Worm (Caenorhabditis elegans) whole organism, mixed stage, embryonic: ENCODE data around the gene aakb-2.

Experiments used
- M03D4.4 ChIP-seq: sonication (generic microtip); optimal IDR thresholded peaks from 2 replicates; lab custom pipeline; 2017; ENCODE audit warnings: mild to moderate bottlenecking, missing genetic modification characterization, missing compliant biosample characterization
- bed-3 ChIP-seq: fragments of 200-800 bp; sonication (Bioruptor generic); optimal IDR thresholded peaks from 3 replicates; lab custom pipeline; 2018; ENCODE audit warnings: mild to moderate bottlenecking, missing genetic modification characterization, moderate library complexity, missing compliant biosample characterization
- blmp-1 ChIP-seq: fragments of 150-350 bp; optimal IDR thresholded peaks from 2 replicates; lab custom pipeline; 2014; ENCODE audit warnings: missing biosample characterization, missing genetic modification characterization
- ceh-43 ChIP-seq: fragments of 200-800 bp; sonication (Bioruptor generic); optimal IDR thresholded peaks from 2 replicates; lab custom pipeline; 2018; ENCODE audit warnings: mild to moderate bottlenecking, missing genetic modification characterization, moderate library complexity, missing compliant biosample characterization
- ceh-83 ChIP-seq: fragments of 200-800 bp; sonication (Bioruptor generic); optimal IDR thresholded peaks from 2 replicates; lab custom pipeline; 2018; ENCODE audit warnings: mild to moderate bottlenecking, missing genetic modification characterization, missing compliant biosample characterization
- ces-1 ChIP-seq: fragments of 150-350 bp; optimal IDR thresholded peaks from 2 replicates; lab custom pipeline; 2014; ENCODE audit warnings: missing biosample characterization, missing genetic modification reagents, missing genetic modification characterization
- cnd-1 ChIP-seq: fragments of 200-800 bp; sonication (Bioruptor generic); optimal IDR thresholded peaks from 2 replicates; lab custom pipeline; 2018; ENCODE audit warnings: mild to moderate bottlenecking, missing genetic modification characterization, missing compliant biosample characterization
- drap-1 ChIP-seq: fragments of 200-800 bp; sonication (Bioruptor generic); optimal IDR thresholded peaks from 3 replicates; lab custom pipeline; 2018; ENCODE audit warnings: mild to moderate bottlenecking, missing genetic modification characterization, missing compliant biosample characterization
- elt-3 ChIP-seq: fragments of 150-350 bp; optimal IDR thresholded peaks from 2 replicates; lab custom pipeline; 2014; ENCODE audit warnings: missing biosample characterization, missing genetic modification characterization
- hlh-1 ChIP-seq: fragments of 150-350 bp; optimal IDR thresholded peaks from 2 replicates; lab custom pipeline; 2014; ENCODE audit warnings: missing biosample characterization, missing genetic modification reagents, missing genetic modification characterization
- lsy-2 ChIP-seq: fragments of 150-350 bp; optimal IDR thresholded peaks from 2 replicates; lab custom pipeline; 2014; ENCODE audit warnings: missing biosample characterization, missing genetic modification characterization
- mab-5 ChIP-seq: fragments of 150-350 bp; optimal IDR thresholded peaks from 2 replicates; lab custom pipeline; 2014; ENCODE audit warnings: missing biosample characterization, missing genetic modification characterization
- mls-2 ChIP-seq: sonication (generic microtip); optimal IDR thresholded peaks from 2 replicates; lab custom pipeline; 2016; ENCODE audit warnings: mild to moderate bottlenecking, missing genetic modification characterization, moderate library complexity, missing compliant biosample characterization
- nhr-28 ChIP-seq: fragments of 150-350 bp; optimal IDR thresholded peaks from 2 replicates; lab custom pipeline; 2014; ENCODE audit warnings: missing biosample characterization, missing genetic modification characterization
- nhr-76 ChIP-seq: sonication (generic microtip); optimal IDR thresholded peaks from 2 replicates; lab custom pipeline; 2017; ENCODE audit warnings: missing biosample characterization, missing genetic modification characterization
- sem-2 ChIP-seq: fragments of 200-800 bp; sonication (Bioruptor generic); optimal IDR thresholded peaks from 2 replicates; lab custom pipeline; 2018; ENCODE audit warnings: mild to moderate bottlenecking, missing genetic modification characterization, missing compliant biosample characterization
- snpc-4 ChIP-seq: fragments of 150-350 bp; optimal IDR thresholded peaks from 2 replicates; lab custom pipeline; 2014; ENCODE audit warnings: missing biosample characterization, missing genetic modification characterization
- sptf-1 ChIP-seq: sonication (generic microtip); optimal IDR thresholded peaks from 2 replicates; lab custom pipeline; 2017; ENCODE audit warnings: mild to moderate bottlenecking, missing genetic modification characterization, moderate library complexity, missing compliant biosample characterization
- unc-120 ChIP-seq: sonication (generic microtip); optimal IDR thresholded peaks from 2 replicates; lab custom pipeline; 2017; ENCODE audit warnings: missing genetic modification characterization, missing compliant biosample characterization; ENCODE audit not compliant: poor library complexity, severe bottlenecking
- zip-8 ChIP-seq: fragments of 150-350 bp; optimal IDR thresholded peaks from 2 replicates; lab custom pipeline; 2014; ENCODE audit warnings: missing biosample characterization, missing genetic modification characterization
- ztf-11 ChIP-seq: fragments of 150-350 bp; optimal IDR thresholded peaks from 2 replicates; lab custom pipeline; 2014; ENCODE audit warnings: missing biosample characterization, missing genetic modification characterization

aakb-2 gene

DNA sequence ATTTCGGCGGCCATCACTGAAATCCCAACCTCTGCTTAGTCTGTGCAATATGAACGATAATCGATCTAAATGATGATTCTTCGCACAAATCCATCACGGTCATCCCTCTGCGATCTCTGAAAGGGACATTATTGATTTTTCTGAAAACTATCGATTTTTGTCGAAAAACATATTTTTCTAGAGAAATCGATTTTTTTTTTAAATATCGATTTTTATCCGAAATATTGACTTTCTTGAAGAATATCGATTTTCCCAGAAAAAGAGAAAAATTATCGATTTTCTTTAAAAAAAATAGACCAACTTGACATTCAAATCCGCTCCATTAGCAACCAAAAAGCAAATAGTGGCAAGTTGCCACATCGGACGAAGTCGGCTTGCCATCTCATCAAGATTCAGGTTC is 50.4 kb downstream of the aakb-2 start:
- TF ChIP-seq nhr-28 (tag; lab: Kevin White, UChicago) (no peak), ces-1 (no peak), sem-2 (GFP tag; lab: Kevin White, UChicago) (no peak), mab-5 (tag; lab: Kevin White, UChicago) (no peak), cnd-1 (tag; lab: Kevin White, UChicago) (no peak), zip-8 (tag; lab: Kevin White, UChicago) (no peak), nhr-76 (tag; lab: Kevin White, UChicago) (no peak), ceh-43 (GFP tag; lab: Kevin White, UChicago) (no peak)

DNA sequence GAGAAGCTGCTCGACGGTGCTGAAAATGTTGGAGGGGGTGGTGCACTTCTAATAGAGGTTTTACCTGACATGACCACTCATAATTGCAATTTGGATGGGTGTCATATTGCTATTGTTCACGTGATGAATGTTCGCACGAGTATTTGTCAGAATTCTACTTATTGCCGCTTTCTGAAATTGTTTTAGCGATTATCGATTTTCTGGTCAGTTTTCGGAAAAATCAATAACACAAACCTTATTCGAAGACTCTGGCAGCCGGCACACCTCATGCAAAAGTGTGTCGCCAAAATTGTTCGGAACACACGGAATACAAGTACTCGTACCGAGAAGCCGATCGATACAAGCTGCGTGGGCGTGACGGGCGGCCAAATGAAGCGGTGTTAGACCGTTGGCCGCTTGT is 51.4 kb downstream of the aakb-2 start:
- no peak for TF ChIP-seq unc-120 (tag; lab: Kevin White, UChicago)
- TF ChIP-seq lsy-2 (tag; lab: Kevin White, UChicago), result no peak
- no peak for TF ChIP-seq blmp-1 (tag; lab: Kevin White, UChicago)
- no peak for TF ChIP-seq ces-1
- no peak for TF ChIP-seq bed-3 (GFP tag; lab: Kevin White, UChicago)
- no peak for TF ChIP-seq cnd-1 (tag; lab: Kevin White, UChicago)
- no peak for TF ChIP-seq M03D4.4 (tag; lab: Kevin White, UChicago)
- TF ChIP-seq sem-2 (GFP tag; lab: Kevin White, UChicago), result no peak
- TF ChIP-seq mab-5 (tag; lab: Kevin White, UChicago), result no peak
- no peak for TF ChIP-seq sptf-1
- TF ChIP-seq hlh-1 (tag; lab: Kevin White, UChicago), result no peak
- no peak for TF ChIP-seq elt-3 (tag; lab: Kevin White, UChicago)
- TF ChIP-seq snpc-4 (tag; lab: Kevin White, UChicago), result no peak
- no peak for TF ChIP-seq mls-2 (tag; lab: Kevin White, UChicago)
- no peak for TF ChIP-seq drap-1 (GFP tag; lab: Kevin White, UChicago)
- TF ChIP-seq ztf-11 (tag; lab: Kevin White, UChicago), result no peak
- TF ChIP-seq ceh-83, result no peak
